Worm (Caenorhabditis elegans) whole organism, L1 larva: Measurements from ENCODE around the gene F56B3.9.
A peak's percentile ranks its signal among the peaks of the same experiment; 100 is the strongest.

Experiments used
- C16A3.4 ChIP-seq: fragments of 150-350 bp; optimal IDR thresholded peaks from 2 replicates; lab custom pipeline; 2014; ENCODE audit warnings: missing biosample characterization, missing genetic modification characterization
- C34B4.2 ChIP-seq: sonication (generic microtip); optimal IDR thresholded peaks from 2 replicates; lab custom pipeline; 2017; ENCODE audit warnings: mild to moderate bottlenecking, missing genetic modification characterization, missing compliant biosample characterization
- F16B12.6 ChIP-seq: fragments of 150-350 bp; optimal IDR thresholded peaks from 2 replicates; lab custom pipeline; 2014; ENCODE audit warnings: missing biosample characterization, missing genetic modification characterization
- aha-1 ChIP-seq: fragments of 150-350 bp; optimal IDR thresholded peaks from 2 replicates; lab custom pipeline; 2014; ENCODE audit warnings: missing biosample characterization, missing genetic modification characterization
- alr-1 ChIP-seq: fragments of 200-800 bp; sonication (Bioruptor generic); optimal IDR thresholded peaks from 2 replicates; lab custom pipeline; 2018; ENCODE audit warnings: borderline replicate concordance, mild to moderate bottlenecking, missing genetic modification characterization, missing compliant biosample characterization
- ama-1 ChIP-seq: fragments of 150-350 bp; optimal IDR thresholded peaks from 2 replicates; lab custom pipeline; 2014
- blmp-1 ChIP-seq: fragments of 150-350 bp; optimal IDR thresholded peaks from 2 replicates; lab custom pipeline; 2014; ENCODE audit warnings: missing biosample characterization, missing genetic modification characterization
- ceh-63 ChIP-seq: fragments of 200-800 bp; sonication (Bioruptor generic); optimal IDR thresholded peaks from 2 replicates; lab custom pipeline; 2018; ENCODE audit warnings: mild to moderate bottlenecking, missing genetic modification characterization, missing compliant biosample characterization
- ceh-8 ChIP-seq: fragments of 200-800 bp; sonication (Bioruptor generic); optimal IDR thresholded peaks from 2 replicates; lab custom pipeline; 2018; ENCODE audit warnings: mild to moderate bottlenecking, missing genetic modification characterization, moderate library complexity, missing compliant biosample characterization
- ceh-82 ChIP-seq, 3 experiments: fragments of 150-350 bp in 1 of 3; sonication (generic microtip) in 2 of 3; optimal IDR thresholded peaks; 2 replicates each; lab custom pipeline; 2014 to 2017; ENCODE audit warnings: missing biosample characterization in 3 of 3, missing genetic modification characterization in 3 of 3
- ces-1 ChIP-seq: fragments of 150-350 bp; optimal IDR thresholded peaks from 2 replicates; lab custom pipeline; 2014; ENCODE audit warnings: missing biosample characterization, missing genetic modification reagents, missing genetic modification characterization
- dpl-1 ChIP-seq, 3 experiments: fragments of 150-350 bp in 2 of 3; sonication (generic microtip) in 1 of 3; optimal IDR thresholded peaks; 2 replicates each; lab custom pipeline; 2014 to 2017; ENCODE audit warnings: missing biosample characterization in 3 of 3, missing genetic modification characterization in 3 of 3, missing genetic modification reagents in 3 of 3
- dsc-1 ChIP-seq: sonication (generic microtip); optimal IDR thresholded peaks from 2 replicates; lab custom pipeline; 2016; ENCODE audit warnings: mild to moderate bottlenecking, missing genetic modification characterization, missing compliant biosample characterization
- efl-1 ChIP-seq, 4 experiments: fragments of 150-350 bp; optimal IDR thresholded peaks in 3 of 4; peaks in 1 of 4; 1 replicate in 1 of 4; 2 replicates in 3 of 4; lab custom pipeline; 2014; ENCODE audit warnings: missing biosample characterization in 2 of 4, missing genetic modification characterization in 2 of 4, missing genetic modification reagents in 2 of 4
- elt-3 ChIP-seq, 6 experiments: fragments of 150-350 bp in 1 of 6; sonication (generic microtip); optimal IDR thresholded peaks; 2 replicates each; lab custom pipeline; 2017 to 2018; ENCODE audit warnings: missing biosample characterization in 6 of 6, missing genetic modification characterization in 6 of 6, inconsistent platforms in 1 of 6
- ets-5 ChIP-seq: fragments of 200-800 bp; sonication (Bioruptor generic); IDR thresholded peaks from 2 replicates; pipeline ENCODE4 v1.3.6; 2022; ENCODE audit warnings: missing genetic modification characterization, missing compliant biosample characterization
- fkh-4 ChIP-seq: sonication (generic microtip); optimal IDR thresholded peaks from 2 replicates; lab custom pipeline; 2016; ENCODE audit warnings: missing compliant biosample characterization, missing genetic modification characterization, borderline replicate concordance
- fos-1 ChIP-seq: fragments of 150-350 bp; optimal IDR thresholded peaks from 2 replicates; lab custom pipeline; 2014; ENCODE audit warnings: missing biosample characterization, missing genetic modification characterization
- grh-1 ChIP-seq: fragments of 200-800 bp; sonication (Bioruptor generic); IDR thresholded peaks from 2 replicates; pipeline ENCODE4 v1.3.6; 2022; ENCODE audit warnings: missing genetic modification reagents, missing genetic modification characterization, missing compliant biosample characterization
- hpl-2 ChIP-seq: fragments of 150-350 bp; optimal IDR thresholded peaks from 2 replicates; lab custom pipeline; 2014; ENCODE audit warnings: missing biosample characterization, missing genetic modification reagents, missing genetic modification characterization
- jun-1 ChIP-seq: fragments of 150-350 bp; optimal IDR thresholded peaks from 2 replicates; lab custom pipeline; 2014; ENCODE audit warnings: missing biosample characterization, missing genetic modification reagents, missing genetic modification characterization
- lin-13 ChIP-seq: fragments of 150-350 bp; optimal IDR thresholded peaks from 2 replicates; lab custom pipeline; 2014; ENCODE audit warnings: missing biosample characterization, missing genetic modification reagents, missing genetic modification characterization
- lin-14 ChIP-seq: fragments of 200-800 bp; sonication (Bioruptor generic); optimal IDR thresholded peaks from 2 replicates; lab custom pipeline; 2018; ENCODE audit warnings: mild to moderate bottlenecking, missing genetic modification characterization, moderate library complexity, missing compliant biosample characterization
- lir-3 ChIP-seq: sonication (generic microtip); optimal IDR thresholded peaks from 2 replicates; lab custom pipeline; 2016; ENCODE audit warnings: mild to moderate bottlenecking, missing genetic modification characterization, moderate library complexity, missing compliant biosample characterization; ENCODE audit not compliant: poor library complexity
- mab-9 ChIP-seq: fragments of 200-800 bp; sonication (Bioruptor generic); IDR thresholded peaks from 2 replicates; pipeline ENCODE4 v1.3.6; 2022; ENCODE audit warnings: missing genetic modification reagents, missing genetic modification characterization, missing compliant biosample characterization
- mdl-1 ChIP-seq, 2 experiments: fragments of 150-350 bp; optimal IDR thresholded peaks; 2 replicates each; lab custom pipeline; 2014 to 2017; ENCODE audit warnings: missing biosample characterization in 2 of 2, missing genetic modification characterization in 2 of 2, inconsistent platforms in 1 of 2
- mep-1 ChIP-seq: fragments of 150-350 bp; optimal IDR thresholded peaks from 2 replicates; lab custom pipeline; 2014; ENCODE audit warnings: missing biosample characterization, missing genetic modification characterization
- nhr-12 ChIP-seq: sonication (generic microtip); optimal IDR thresholded peaks from 2 replicates; lab custom pipeline; 2017; ENCODE audit warnings: missing biosample characterization, missing genetic modification characterization
- nhr-19 ChIP-seq: fragments of 200-800 bp; sonication (Bioruptor generic); conservative IDR thresholded peaks from 2 replicates; pipeline ENCODE4 v1.3.6; 2022; ENCODE audit warnings: missing genetic modification characterization, missing compliant biosample characterization
- nhr-20 ChIP-seq: sonication (generic microtip); optimal IDR thresholded peaks from 2 replicates; lab custom pipeline; 2016; ENCODE audit warnings: mild to moderate bottlenecking, missing genetic modification characterization, missing compliant biosample characterization
- nhr-28 ChIP-seq: fragments of 150-350 bp; optimal IDR thresholded peaks from 2 replicates; lab custom pipeline; 2014; ENCODE audit warnings: missing biosample characterization, missing genetic modification characterization
- nhr-71 ChIP-seq: sonication (generic microtip); optimal IDR thresholded peaks from 2 replicates; lab custom pipeline; 2016; ENCODE audit warnings: mild to moderate bottlenecking, missing genetic modification characterization, moderate library complexity, missing compliant biosample characterization
- nhr-77 ChIP-seq: fragments of 150-350 bp; optimal IDR thresholded peaks from 2 replicates; lab custom pipeline; 2014; ENCODE audit warnings: missing biosample characterization, missing genetic modification characterization
- nhr-84 ChIP-seq: sonication (generic microtip); optimal IDR thresholded peaks from 2 replicates; lab custom pipeline; 2017; ENCODE audit warnings: missing biosample characterization, missing genetic modification characterization
- nhr-85 ChIP-seq: sonication (generic microtip); peaks from one replicate; lab custom pipeline; 2016; ENCODE audit warnings: missing genetic modification characterization, inconsistent platforms, missing compliant biosample characterization
- rnt-1 ChIP-seq: sonication (generic microtip); optimal IDR thresholded peaks from 2 replicates; lab custom pipeline; 2016; ENCODE audit warnings: mild to moderate bottlenecking, missing genetic modification characterization, moderate library complexity, missing compliant biosample characterization
- skn-1 ChIP-seq: fragments of 150-350 bp; optimal IDR thresholded peaks from 2 replicates; lab custom pipeline; 2014; ENCODE audit warnings: missing biosample characterization, missing genetic modification characterization
- snpc-4 ChIP-seq: fragments of 150-350 bp; optimal IDR thresholded peaks from 2 replicates; lab custom pipeline; 2014; ENCODE audit warnings: missing biosample characterization, missing genetic modification characterization
- sox-4 ChIP-seq: sonication (generic microtip); optimal IDR thresholded peaks from 2 replicates; lab custom pipeline; 2016; ENCODE audit warnings: missing genetic modification characterization, missing compliant biosample characterization
- sptf-1 ChIP-seq: fragments of 150-350 bp; optimal IDR thresholded peaks from 2 replicates; lab custom pipeline; 2014; ENCODE audit warnings: missing biosample characterization, missing genetic modification characterization
- sup-37 ChIP-seq: fragments of 200-800 bp; sonication (Bioruptor generic); optimal IDR thresholded peaks from 2 replicates; lab custom pipeline; 2018; ENCODE audit warnings: mild to moderate bottlenecking, missing genetic modification characterization, missing compliant biosample characterization
- tbx-2 ChIP-seq: sonication (generic microtip); optimal IDR thresholded peaks from 2 replicates; lab custom pipeline; 2016; ENCODE audit warnings: missing genetic modification characterization, missing compliant biosample characterization
- tlp-1 ChIP-seq: fragments of 150-350 bp; optimal IDR thresholded peaks from 2 replicates; lab custom pipeline; 2014; ENCODE audit warnings: missing biosample characterization, missing genetic modification characterization
- unc-30 ChIP-seq: sonication (generic microtip); optimal IDR thresholded peaks from 2 replicates; lab custom pipeline; 2017; ENCODE audit warnings: missing biosample characterization, missing genetic modification characterization
- zag-1 ChIP-seq: fragments of 150-350 bp; optimal IDR thresholded peaks from 2 replicates; lab custom pipeline; 2014; ENCODE audit warnings: missing biosample characterization, missing genetic modification characterization
- ztf-11 ChIP-seq, 2 experiments: sonication (generic microtip); optimal IDR thresholded peaks; 2 replicates each; lab custom pipeline; 2016 to 2017; ENCODE audit warnings: missing genetic modification characterization in 2 of 2, missing biosample characterization in 1 of 2, missing compliant biosample characterization in 1 of 2

The F56B3.9 gene

ce11 chrIV:762486-763376 is 8.4 kb upstream of the F56B3.9 start:
- TF ChIP-seq ztf-11 (tag; optimal IDR thresholded peaks at IDR 0.05; lab: Kevin White, UChicago) (no peak), blmp-1 (tag; lab: Kevin White, UChicago) (no peak), fos-1 (tag; lab: Kevin White, UChicago) (no peak), efl-1 (optimal IDR thresholded peaks at IDR 0.05; lab: Kevin White, UChicago) (no peak), efl-1 (GFP tag; optimal IDR thresholded peaks at IDR 0.05 in 1 of 2; lab: Kevin White, UChicago) (peak in 1 of 2 experiments; percentile 83), snpc-4 (tag; lab: Kevin White, UChicago) (no peak), mep-1 (tag; lab: Kevin White, UChicago) (no peak)

DNA sequence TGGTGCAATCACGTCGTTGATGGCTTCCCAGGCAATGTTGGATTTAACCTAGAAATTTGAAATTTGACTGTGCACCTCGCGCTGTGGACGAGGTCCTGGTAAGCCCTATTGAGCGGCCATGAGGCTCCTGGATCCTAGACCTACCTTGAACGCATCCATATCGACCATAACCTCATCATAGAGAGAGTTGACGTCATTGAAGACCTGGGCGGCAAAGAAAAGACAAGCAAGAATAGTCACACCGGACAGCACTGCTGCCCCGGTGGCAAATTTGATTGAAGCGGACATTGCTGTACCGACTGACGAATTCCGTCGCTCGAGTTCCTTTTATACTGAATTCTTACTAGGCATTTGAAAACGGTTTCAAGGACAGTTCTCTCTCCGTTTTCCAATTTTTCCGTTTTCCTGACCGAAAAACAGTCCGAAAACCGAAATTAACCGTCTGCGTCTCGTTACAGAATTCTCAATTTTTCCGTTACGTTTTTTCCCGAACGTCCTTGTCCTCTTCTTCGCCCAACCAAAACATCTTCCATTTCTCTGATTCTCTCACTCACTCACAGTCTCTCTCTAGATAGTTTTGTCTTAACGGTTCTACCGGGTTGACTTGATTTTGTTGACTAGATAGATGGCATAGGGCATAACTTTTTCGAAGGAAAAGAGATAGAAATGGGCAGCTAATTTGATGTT is 7.6 kb upstream of the F56B3.9 start, which contains the start of gene col-103:
col-103 (minus strand) TSS at position 302 of the 687 bp plus-strand sequence.
- TF ChIP-seq C16A3.4 (tag; lab: Kevin White, UChicago): peak; percentile 20
- TF ChIP-seq ces-1 (GFP tag; lab: Kevin White, UChicago): no peak
- TF ChIP-seq nhr-85 (tag; lab: Kevin White, UChicago): peak; percentile 97
- TF ChIP-seq ceh-8 (GFP tag; lab: Kevin White, UChicago): no peak
- no peak for TF ChIP-seq nhr-84 (tag; lab: Kevin White, UChicago)
- TF ChIP-seq elt-3 (tag; optimal IDR thresholded peaks at IDR 0.05; lab: Kevin White, UChicago): peak in 3 of 6 experiments; percentile 21 to 43 (median 24)
- peak; percentile 17 to 37 for TF ChIP-seq efl-1 (optimal IDR thresholded peaks at IDR 0.05; lab: Kevin White, UChicago)
- peak; percentile 7 to 90 for TF ChIP-seq efl-1 (GFP tag; optimal IDR thresholded peaks at IDR 0.05 in 1 of 2; lab: Kevin White, UChicago)
- TF ChIP-seq nhr-28 (tag; lab: Kevin White, UChicago): no peak
- TF ChIP-seq dpl-1 (GFP tag; optimal IDR thresholded peaks at IDR 0.05; lab: Kevin White, UChicago): peak; percentile 24 to 47 (median 25)
- no peak for TF ChIP-seq mab-9 (GFP tag; lab: Robert Waterston, UW)
- peak; percentile 60 for TF ChIP-seq nhr-71 (tag; lab: Kevin White, UChicago)
- peak; percentile 58 for TF ChIP-seq nhr-20
- no peak for TF ChIP-seq fkh-4
- no peak for TF ChIP-seq nhr-12 (tag; lab: Kevin White, UChicago)
- peak; percentile 81 for TF ChIP-seq ama-1 (lab: Kevin White, UChicago)
- peak; percentile 89 for TF ChIP-seq lin-14 (GFP tag; lab: Kevin White, UChicago)
- no peak for TF ChIP-seq skn-1 (tag; lab: Kevin White, UChicago)
- peak; percentile 56 for TF ChIP-seq mep-1 (tag; lab: Kevin White, UChicago)
- 0 out of 2 replicates have a peak, but pooled peaks have one; percentile 27 for TF ChIP-seq ets-5
- no peak for TF ChIP-seq zag-1 (tag; lab: Kevin White, UChicago)
- no peak for TF ChIP-seq tlp-1 (tag; lab: Kevin White, UChicago)
- no peak for TF ChIP-seq dsc-1 (tag; lab: Kevin White, UChicago)
- TF ChIP-seq fos-1 (tag; lab: Kevin White, UChicago): no peak
- peak; percentile 84 for TF ChIP-seq blmp-1 (tag; lab: Kevin White, UChicago)
- TF ChIP-seq ceh-63 (GFP tag; lab: Kevin White, UChicago): no peak
- TF ChIP-seq jun-1 (tag; lab: Kevin White, UChicago): no peak
- TF ChIP-seq lin-13 (GFP tag; lab: Kevin White, UChicago): no peak
- TF ChIP-seq sup-37: no peak
- no peak for TF ChIP-seq unc-30 (tag; lab: Kevin White, UChicago)
- peak in 1 of 2 experiments; percentile 1 for TF ChIP-seq mdl-1 (tag; optimal IDR thresholded peaks at IDR 0.05; lab: Kevin White, UChicago)
- TF ChIP-seq nhr-77 (tag; lab: Kevin White, UChicago): peak; percentile 19
- no peak for TF ChIP-seq aha-1 (tag; lab: Kevin White, UChicago)
- TF ChIP-seq sptf-1 (tag; lab: Kevin White, UChicago): no peak
- no peak for TF ChIP-seq lir-3 (tag; lab: Kevin White, UChicago)
- no peak for TF ChIP-seq sox-4
- no peak for TF ChIP-seq nhr-19 (GFP tag; lab: Robert Waterston, UW)
- no peak for TF ChIP-seq hpl-2 (GFP tag; lab: Kevin White, UChicago)
- TF ChIP-seq rnt-1 (tag; lab: Kevin White, UChicago): no peak
- no peak for TF ChIP-seq alr-1
- TF ChIP-seq tbx-2 (tag; lab: Kevin White, UChicago): no peak
- TF ChIP-seq ceh-82 (tag; optimal IDR thresholded peaks at IDR 0.05; lab: Kevin White, UChicago): no peak
- TF ChIP-seq C34B4.2: no peak
- TF ChIP-seq grh-1 (GFP tag; lab: Robert Waterston, UW): no peak
- no peak for TF ChIP-seq snpc-4 (tag; lab: Kevin White, UChicago)
- TF ChIP-seq F16B12.6: no peak
